Worm (Caenorhabditis elegans): ENCODE measurements around the gene C05E11.3.

Gene C05E11.3

DNA sequence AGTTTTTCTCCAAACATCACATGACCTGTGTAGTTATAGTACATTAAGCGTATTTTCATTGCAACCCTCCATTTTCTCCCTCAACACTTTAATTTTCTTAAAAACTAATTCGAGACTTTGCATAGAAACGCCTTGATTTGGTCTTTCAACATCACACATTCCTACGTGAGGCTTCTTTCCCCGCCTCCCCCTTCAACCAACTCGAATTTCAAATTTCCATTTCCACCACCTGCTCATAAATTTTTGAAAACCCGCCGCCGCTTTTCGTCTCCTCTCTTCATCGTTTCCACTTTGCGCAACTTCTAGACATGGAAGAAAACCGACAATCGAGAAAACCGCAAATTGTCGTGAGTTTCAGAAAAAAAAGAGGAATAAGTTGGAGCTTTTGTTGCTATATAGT lies at the start of gene C05E11.3:
Gene C05E11.3 (plus strand): TSS at position 301 of the 400 bp plus-strand sequence.
- TF ChIP-seq rbr-2 (tag; optimal IDR thresholded peaks at IDR 0.05) (no peak), ceh-62 (tag; optimal IDR thresholded peaks at IDR 0.05) (no peak), set-16 (GFP tag; IDR thresholded peaks at IDR 0.05) (no peak), nhr-77 (tag; optimal IDR thresholded peaks at IDR 0.05) (no peak), ctbp-1 (GFP tag; IDR thresholded peaks at IDR 0.05) (no peak), lin-1 (GFP tag; IDR thresholded peaks at IDR 0.05) (no peak), spr-1 (tag; optimal IDR thresholded peaks at IDR 0.05) (no peak), snpc-1.2 (GFP tag; IDR thresholded peaks at IDR 0.05) (no peak)

DNA sequence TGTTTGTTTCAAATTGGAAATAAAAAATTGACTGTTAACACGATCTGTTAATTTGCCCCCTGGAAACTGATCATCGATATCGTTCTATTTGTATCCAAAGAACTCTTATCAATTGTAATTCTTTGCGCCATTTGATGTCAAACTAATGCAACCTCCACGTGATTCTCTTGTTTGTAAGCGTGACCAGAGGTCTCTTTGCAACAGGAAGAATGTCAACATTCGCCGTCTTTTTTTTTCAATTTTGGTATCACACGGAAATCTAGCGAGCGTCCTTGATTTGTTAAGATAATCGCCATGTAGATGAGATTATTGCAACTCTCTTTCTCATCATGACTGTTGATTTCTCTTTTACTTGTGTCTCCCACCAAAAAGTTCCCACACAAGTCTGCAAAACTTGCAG lies 49.1 kb upstream of the C05E11.3 start:
- TF ChIP-seq dve-1 (tag; optimal IDR thresholded peaks at IDR 0.05; ENCODE audit: insufficient read depth) = peak; percentile 66
- no peak for TF ChIP-seq nhr-42 (GFP tag; IDR thresholded peaks at IDR 0.05)
- TF ChIP-seq arid-1 (GFP tag; conservative IDR thresholded peaks at IDR 0.05) = no peak
- TF ChIP-seq php-3 (GFP tag; IDR thresholded peaks at IDR 0.05) = no peak
- TF ChIP-seq unc-130 (GFP tag; optimal IDR thresholded peaks at IDR 0.05) = no peak
- no peak for TF ChIP-seq madf-9 (GFP tag; conservative IDR thresholded peaks at IDR 0.05)
- TF ChIP-seq F26F4.8 (GFP tag; conservative IDR thresholded peaks at IDR 0.05) = no peak
- TF ChIP-seq gei-8 (GFP tag; optimal IDR thresholded peaks at IDR 0.05) = peak; percentile 13
- peak in 1 of 2 experiments; percentile 58 for TF ChIP-seq lsy-2 (tag; optimal IDR thresholded peaks at IDR 0.05)
- no peak for TF ChIP-seq lir-3 (tag; optimal IDR thresholded peaks at IDR 0.05)
- TF ChIP-seq hlh-11 (tag; optimal IDR thresholded peaks at IDR 0.05) = peak; percentile 85
- TF ChIP-seq lin-15B (tag; optimal IDR thresholded peaks at IDR 0.05) = no peak
- no peak for TF ChIP-seq ztf-11 (tag; optimal IDR thresholded peaks at IDR 0.05)
- TF ChIP-seq T20F7.1 (GFP tag; optimal IDR thresholded peaks at IDR 0.05) = no peak
- TF ChIP-seq snpc-1.2 (GFP tag; IDR thresholded peaks at IDR 0.05) = no peak
- no peak for TF ChIP-seq ama-1 (optimal IDR thresholded peaks at IDR 0.05)
- no peak for TF ChIP-seq Y75B8A.6 (GFP tag; IDR thresholded peaks at IDR 0.05)
- TF ChIP-seq dmd-8 (GFP tag; IDR thresholded peaks at IDR 0.05) = no peak
- no peak for TF ChIP-seq ztf-7 (tag; optimal IDR thresholded peaks at IDR 0.05)
- TF ChIP-seq pqm-1 (tag; optimal IDR thresholded peaks at IDR 0.05) = peak; percentile 52
- TF ChIP-seq ctbp-1 (GFP tag; IDR thresholded peaks at IDR 0.05) = no peak
- TF ChIP-seq nhr-25 (tag; optimal IDR thresholded peaks at IDR 0.05; ENCODE audit: borderline replicate concordance, insufficient read depth) = peak; percentile 62
- TF ChIP-seq ceh-32 (tag; optimal IDR thresholded peaks at IDR 0.05; ENCODE audit: poor library complexity) = no peak
- no peak for TF ChIP-seq aly-2 (tag; optimal IDR thresholded peaks at IDR 0.05)
- no peak for TF ChIP-seq Y48G9A.11 (GFP tag; IDR thresholded peaks at IDR 0.05)
- no peak for TF ChIP-seq R02D3.7 (tag; optimal IDR thresholded peaks at IDR 0.05)
- no peak for TF ChIP-seq fos-1 (tag; optimal IDR thresholded peaks at IDR 0.05)
- no peak for TF ChIP-seq mdt-29 (GFP tag; IDR thresholded peaks at IDR 0.05)
- TF ChIP-seq daf-19 (GFP tag; conservative IDR thresholded peaks at IDR 0.05) = no peak
- TF ChIP-seq snpc-4 (tag; optimal IDR thresholded peaks at IDR 0.05) = no peak
- peak; percentile 56 for TF ChIP-seq nhr-77 (tag; optimal IDR thresholded peaks at IDR 0.05)
- 0 out of 2 replicates have a peak, but pooled peaks have one; percentile 61 for TF ChIP-seq saeg-2 (GFP tag; IDR thresholded peaks at IDR 0.05)
- no peak for TF ChIP-seq zip-11 (GFP tag; IDR thresholded peaks at IDR 0.05)
- TF ChIP-seq ceh-82 (tag; optimal IDR thresholded peaks at IDR 0.05) = no peak
- no peak for TF ChIP-seq lin-29 (GFP tag; IDR thresholded peaks at IDR 0.05)
- peak; percentile 92 for TF ChIP-seq dmd-6 (GFP tag; IDR thresholded peaks at IDR 0.05)
- TF ChIP-seq hif-1 (tag; optimal IDR thresholded peaks at IDR 0.05) = no peak
- no peak for TF ChIP-seq lim-7 (GFP tag; IDR thresholded peaks at IDR 0.05)
- peak; percentile 89 for TF ChIP-seq nhr-28 (tag; optimal IDR thresholded peaks at IDR 0.05)
- TF ChIP-seq mep-1 (tag; optimal IDR thresholded peaks at IDR 0.05) = peak; percentile 48
- no peak for TF ChIP-seq zag-1 (tag; optimal IDR thresholded peaks at IDR 0.05)
- no peak for TF ChIP-seq madf-5 (GFP tag; IDR thresholded peaks at IDR 0.05)
- TF ChIP-seq hlh-30 (tag; optimal IDR thresholded peaks at IDR 0.05; ENCODE audit: insufficient read depth) = peak; percentile 92
- no peak for TF ChIP-seq pha-4 (GFP tag; IDR thresholded peaks at IDR 0.05)
- no peak for TF ChIP-seq pha-4 (tag; optimal IDR thresholded peaks at IDR 0.05)

Data from whole organism, L4 larva.